Fruit fly (Drosophila melanogaster) whole organism: ENCODE results near the gene CG10738.

ENCODE experiments used
- CG8478 ChIP-seq: fragments of >200 bp; optimal IDR thresholded peaks from 2 replicates; lab custom pipeline; 2018; ENCODE audit warnings: inconsistent platforms
- Dll ChIP-seq: fragments of >200 bp; optimal IDR thresholded peaks from 2 replicates; lab custom pipeline; 2017
- psq ChIP-seq: fragments of >200 bp; optimal IDR thresholded peaks from 2 replicates; lab custom pipeline; 2017
- usp ChIP-seq: fragments of >200 bp; optimal IDR thresholded peaks from 2 replicates; lab custom pipeline; 2017; ENCODE audit warnings: missing biosample characterization, missing genetic modification characterization, mixed read lengths

- TF ChIP-seq usp: no peak
- no peak for TF ChIP-seq CG8478 (lab: Kevin White, UChicago)
- TF ChIP-seq Dll: no peak
- TF ChIP-seq psq (lab: Kevin White, UChicago): no peak
Measured at dm6 chr3L:13409809-13410521, 40.6 kb upstream of the CG10738 start.
